Fruit fly (Drosophila melanogaster) whole organism, embryonic: ENCODE data around the gene CG10337.
A peak's percentile ranks its signal among the peaks of the same experiment; 100 is the strongest.

Experiments
- CG11085 ChIP-seq: fragments of 200-800 bp; sonication (Bioruptor generic); IDR thresholded peaks from 2 replicates; pipeline ENCODE4 v1.3.6; 2022; ENCODE audit warnings: missing biosample characterization, missing genetic modification characterization
- CG13287 ChIP-seq: fragments of 200-800 bp; sonication (Bioruptor generic); IDR thresholded peaks from 2 replicates; pipeline ENCODE4 v1.3.6; 2022; ENCODE audit warnings: missing biosample characterization, missing genetic modification characterization; ENCODE audit not compliant: partially characterized antibody
- CG14965 ChIP-seq: fragments of 200-800 bp; sonication (Bioruptor generic); optimal IDR thresholded peaks from 2 replicates; lab custom pipeline; 2016; ENCODE audit warnings: missing biosample characterization, missing genetic modification characterization, borderline replicate concordance
- CG1647 ChIP-seq: fragments of 200-800 bp; sonication (Bioruptor generic); optimal IDR thresholded peaks from 3 replicates; lab custom pipeline; 2016; ENCODE audit warnings: missing biosample characterization, missing genetic modification characterization
- CG9797 ChIP-seq: fragments of 200-800 bp; sonication (Bioruptor generic); optimal IDR thresholded peaks from 3 replicates; lab custom pipeline; 2018; ENCODE audit warnings: missing biosample characterization, mild to moderate bottlenecking, missing genetic modification characterization
- Scr ChIP-seq: fragments of 200-800 bp; sonication (Bioruptor generic); IDR thresholded peaks from 2 replicates; pipeline ENCODE4 v1.3.6; 2022; ENCODE audit warnings: missing biosample characterization, missing genetic modification characterization; ENCODE audit not compliant: partially characterized antibody
- Sox102F ChIP-seq: fragments of 200-800 bp; sonication (Bioruptor generic); optimal IDR thresholded peaks from 2 replicates; lab custom pipeline; 2018; ENCODE audit warnings: missing biosample characterization, mild to moderate bottlenecking, missing genetic modification characterization, moderate library complexity
- amos ChIP-seq: fragments of 200-800 bp; sonication (Bioruptor generic); IDR thresholded peaks from 2 replicates; pipeline ENCODE4 v1.3.6; 2022; ENCODE audit warnings: missing biosample characterization, missing genetic modification characterization; ENCODE audit not compliant: partially characterized antibody
- az2 ChIP-seq: fragments of 200-800 bp; sonication (Bioruptor generic); optimal IDR thresholded peaks from 3 replicates; lab custom pipeline; 2016; ENCODE audit warnings: missing biosample characterization, missing genetic modification characterization
- sens ChIP-seq: fragments of 200-800 bp; sonication (Bioruptor generic); peaks from one replicate; lab custom pipeline; 2016; ENCODE audit warnings: missing biosample characterization, missing genetic modification characterization
- seq ChIP-seq: fragments of 200-800 bp; sonication (Bioruptor generic); IDR thresholded peaks from 2 replicates; pipeline ENCODE4 v1.3.6; 2022; ENCODE audit warnings: missing biosample characterization, missing genetic modification characterization
- stwl ChIP-seq: fragments of 200-800 bp; sonication (Bioruptor generic); optimal IDR thresholded peaks from 3 replicates; lab custom pipeline; 2018; ENCODE audit warnings: missing biosample characterization, mild to moderate bottlenecking, missing genetic modification characterization, moderate library complexity
- vfl ChIP-seq: fragments of 200-800 bp; sonication (Bioruptor generic); optimal IDR thresholded peaks from 2 replicates; lab custom pipeline; 2016; ENCODE audit warnings: missing biosample characterization, missing genetic modification characterization

- TF ChIP-seq CG13287 (GFP tag; lab: Robert Waterston, UW) (no peak), vfl (GFP tag; lab: Kevin White, UChicago) (no peak), az2 (GFP tag; lab: Kevin White, UChicago) (peak; percentile 11), seq (GFP tag; lab: Robert Waterston, UW) (no peak), CG1647 (GFP tag; lab: Kevin White, UChicago) (peak; percentile 22), CG11085 (GFP tag; lab: Robert Waterston, UW) (0 out of 2 replicates have a peak, but pooled peaks have one; percentile 26), Sox102F (peak; percentile 57), amos (GFP tag; lab: Robert Waterston, UW) (no peak), sens (GFP tag; lab: Kevin White, UChicago) (peak; percentile 85), CG14965 (no peak), stwl (no peak), CG9797 (no peak), Scr (no peak)
Measured at dm6 chr2L:19546869-19547710, at the start of gene CG10337.
